Fruit fly (Drosophila melanogaster): Measurements from ENCODE around the gene mRpS7.

Gene mRpS7

dm6 chr2L:10373605-10374269 is 12.7 kb upstream of the mRpS7 start, which contains the start of gene rho-5:
TSS of gene rho-5 (minus strand) at chr2L:10373900.
- TF ChIP-seq GATAd (GFP tag; optimal IDR thresholded peaks at IDR 0.05) = no peak
- TF ChIP-seq Hr78 (GFP tag; optimal IDR thresholded peaks at IDR 0.05) = no peak
- no peak for TF ChIP-seq h (GFP tag; optimal IDR thresholded peaks at IDR 0.05)
- TF ChIP-seq CG32264 (GFP tag; optimal IDR thresholded peaks at IDR 0.05) = no peak
- no peak for TF ChIP-seq Dif (GFP tag; optimal IDR thresholded peaks at IDR 0.05; ENCODE audit: partially characterized antibody)
- no peak for TF ChIP-seq dsf (GFP tag; optimal IDR thresholded peaks at IDR 0.05; ENCODE audit: borderline replicate concordance)
- no peak for TF ChIP-seq lola (GFP tag; optimal IDR thresholded peaks at IDR 0.05)
- no peak for TF ChIP-seq Dfd (GFP tag; optimal IDR thresholded peaks at IDR 0.05)
- TF ChIP-seq woc (GFP tag; optimal IDR thresholded peaks at IDR 0.05) = no peak
- TF ChIP-seq CrebA (GFP tag; optimal IDR thresholded peaks at IDR 0.05; ENCODE audit: borderline replicate concordance) = no peak

- TF ChIP-seq ey (GFP tag; optimal IDR thresholded peaks at IDR 0.05) (no peak), Rel (GFP tag; optimal IDR thresholded peaks at IDR 0.05) (no peak), Rel (tag; optimal IDR thresholded peaks at IDR 0.05) (peak; percentile 43), pan (optimal IDR thresholded peaks at IDR 0.05) (no peak), HLH106 (tag; optimal IDR thresholded peaks at IDR 0.05) (peak; percentile 69), OdsH (GFP tag; optimal IDR thresholded peaks at IDR 0.05) (peak; percentile 18), rgr (GFP tag; optimal IDR thresholded peaks at IDR 0.05) (peak; percentile 62), Hr83 (GFP tag; optimal IDR thresholded peaks at IDR 0.05; ENCODE audit: poor library complexity, severe bottlenecking) (peak; percentile 21), Sp1 (GFP tag; optimal IDR thresholded peaks at IDR 0.05) (peak; percentile 69)
Measured at dm6 chr2L:10375464-10376236, 10.8 kb upstream of the mRpS7 start, which contains the start of the genes CG33303 and dpr19. TSS of gene CG33303 (minus strand) at chr2L:10375757. TSS of gene dpr19 (plus strand) at chr2L:10376168.

dm6 chr2L:10376276-10376675 is 10.2 kb upstream of the mRpS7 start:
- TF ChIP-seq woc (GFP tag; optimal IDR thresholded peaks at IDR 0.05) = no peak
- no peak for TF ChIP-seq N (GFP tag; optimal IDR thresholded peaks at IDR 0.05)
- TF ChIP-seq jim (GFP tag; optimal IDR thresholded peaks at IDR 0.05) = no peak
- TF ChIP-seq CrebA (GFP tag; optimal IDR thresholded peaks at IDR 0.05; ENCODE audit: borderline replicate concordance) = no peak
- TF ChIP-seq Hr83 (GFP tag; optimal IDR thresholded peaks at IDR 0.05; ENCODE audit: poor library complexity, severe bottlenecking) = no peak
- TF ChIP-seq tai (GFP tag; optimal IDR thresholded peaks at IDR 0.05) = no peak
- no peak for TF ChIP-seq GATAd (GFP tag; optimal IDR thresholded peaks at IDR 0.05)
- no peak for TF ChIP-seq h (GFP tag; optimal IDR thresholded peaks at IDR 0.05)
- no peak for TF ChIP-seq Dif (GFP tag; optimal IDR thresholded peaks at IDR 0.05; ENCODE audit: partially characterized antibody)
- TF ChIP-seq OdsH (GFP tag; optimal IDR thresholded peaks at IDR 0.05) = no peak
- TF ChIP-seq psq (GFP tag; optimal IDR thresholded peaks at IDR 0.05) = no peak
- no peak for TF ChIP-seq Hr78 (GFP tag; optimal IDR thresholded peaks at IDR 0.05)
- TF ChIP-seq Rel (GFP tag; optimal IDR thresholded peaks at IDR 0.05) = no peak
- no peak for TF ChIP-seq Rel (tag; optimal IDR thresholded peaks at IDR 0.05)
- TF ChIP-seq pan (optimal IDR thresholded peaks at IDR 0.05) = no peak
- TF ChIP-seq dl (GFP tag; optimal IDR thresholded peaks at IDR 0.05; ENCODE audit: insufficient read depth in 1 of 2, partially characterized antibody in 2 of 2) = no peak
- TF ChIP-seq CG32264 (GFP tag; optimal IDR thresholded peaks at IDR 0.05) = no peak
- no peak for TF ChIP-seq lola (GFP tag; optimal IDR thresholded peaks at IDR 0.05)
- no peak for TF ChIP-seq sage (GFP tag; optimal IDR thresholded peaks at IDR 0.05)
- TF ChIP-seq brk (GFP tag; optimal IDR thresholded peaks at IDR 0.05) = no peak

dm6 chr2L:10378631-10379030 is 7.8 kb upstream of the mRpS7 start:
- no peak for TF ChIP-seq N (GFP tag; optimal IDR thresholded peaks at IDR 0.05)
- no peak for TF ChIP-seq sv (GFP tag; optimal IDR thresholded peaks at IDR 0.05)
- no peak for TF ChIP-seq fru (GFP tag; optimal IDR thresholded peaks at IDR 0.05)
- no peak for TF ChIP-seq Jra (GFP tag; optimal IDR thresholded peaks at IDR 0.05)
- no peak for TF ChIP-seq Mio (GFP tag; optimal IDR thresholded peaks at IDR 0.05)
- TF ChIP-seq ey (GFP tag; optimal IDR thresholded peaks at IDR 0.05) = no peak
- no peak for TF ChIP-seq GATAd (GFP tag; optimal IDR thresholded peaks at IDR 0.05)
- no peak for TF ChIP-seq Sp1 (GFP tag; optimal IDR thresholded peaks at IDR 0.05)
- no peak for TF ChIP-seq dmrt93B (GFP tag; optimal IDR thresholded peaks at IDR 0.05)
- no peak for TF ChIP-seq pan (optimal IDR thresholded peaks at IDR 0.05)
- no peak for TF ChIP-seq h (GFP tag; optimal IDR thresholded peaks at IDR 0.05)
- no peak for TF ChIP-seq psq (GFP tag; optimal IDR thresholded peaks at IDR 0.05)
- TF ChIP-seq tai (GFP tag; optimal IDR thresholded peaks at IDR 0.05) = no peak
- TF ChIP-seq Dif (GFP tag; optimal IDR thresholded peaks at IDR 0.05; ENCODE audit: partially characterized antibody) = no peak
- TF ChIP-seq Abd-B (GFP tag; optimal IDR thresholded peaks at IDR 0.05) = no peak
- TF ChIP-seq Myc (optimal IDR thresholded peaks at IDR 0.05) = no peak
- no peak for TF ChIP-seq OdsH (GFP tag; optimal IDR thresholded peaks at IDR 0.05)
- no peak for TF ChIP-seq rgr (GFP tag; optimal IDR thresholded peaks at IDR 0.05)
- no peak for TF ChIP-seq HLH106 (tag; optimal IDR thresholded peaks at IDR 0.05)
